Worm (Caenorhabditis elegans): ENCODE measurements around the gene Y54G2A.32.

DNA sequence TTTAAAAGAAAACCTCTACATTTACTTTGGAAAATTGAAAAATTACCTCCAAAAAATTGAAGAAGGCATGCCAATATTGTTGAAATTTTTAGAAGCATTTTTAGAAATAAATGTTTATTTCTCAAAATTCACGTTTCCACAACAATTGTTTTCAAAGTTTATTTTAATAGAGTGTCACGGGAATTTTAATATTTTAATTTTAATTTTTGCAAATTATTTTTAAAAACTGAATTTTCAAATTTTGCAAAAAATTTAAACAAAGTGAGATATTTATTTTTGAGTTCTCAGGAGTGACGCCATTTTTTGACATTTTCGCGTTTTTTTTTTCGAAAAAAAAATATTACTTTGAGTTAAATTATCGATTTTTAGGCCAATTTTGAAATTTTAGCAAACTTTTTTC lies 49.4 kb downstream of the Y54G2A.32 start, which contains the start of gene Y54G2A.49:
- TF ChIP-seq him-1 (tag; optimal IDR thresholded peaks at IDR 0.05) (no peak), W03F9.2 (tag; optimal IDR thresholded peaks at IDR 0.05) (no peak), dao-5 (tag; optimal IDR thresholded peaks at IDR 0.05) (no peak)

Measured in whole organism, L4/young adult.